Fruit fly (Drosophila melanogaster) whole organism, prepupa: ENCODE results near the gene CG32052.

Experiments
- Blimp-1 ChIP-seq: fragments of 200-800 bp; sonication (Bioruptor generic); optimal IDR thresholded peaks from 3 replicates; lab custom pipeline; 2017; ENCODE audit warnings: missing biosample characterization, missing genetic modification characterization, mild to moderate bottlenecking, moderate library complexity, missing genetic modification reagents
- CG11294 ChIP-seq: fragments of 200-800 bp; sonication (Bioruptor generic); IDR thresholded peaks from 2 replicates; pipeline ENCODE4 v1.3.6; 2022; ENCODE audit warnings: missing biosample characterization, missing genetic modification characterization
- CG11762 ChIP-seq: fragments of 200-800 bp; sonication (Bioruptor generic); optimal IDR thresholded peaks from 3 replicates; lab custom pipeline; 2016; ENCODE audit warnings: missing biosample characterization, missing genetic modification characterization; ENCODE audit not compliant: insufficient read depth
- CG15336 ChIP-seq: fragments of 200-800 bp; sonication (Bioruptor generic); IDR thresholded peaks from 2 replicates; pipeline ENCODE4 v1.3.6; 2022; ENCODE audit warnings: missing biosample characterization, missing genetic modification characterization
- CG1621 ChIP-seq: fragments of 200-800 bp; sonication (Bioruptor generic); optimal IDR thresholded peaks from 3 replicates; lab custom pipeline; 2018; ENCODE audit warnings: missing biosample characterization, mild to moderate bottlenecking, missing genetic modification characterization
- CG16779 ChIP-seq: fragments of 200-800 bp; sonication (Bioruptor generic); optimal IDR thresholded peaks from 3 replicates; lab custom pipeline; 2017; ENCODE audit warnings: missing biosample characterization, mild to moderate bottlenecking, missing genetic modification characterization
- CG3032 ChIP-seq: fragments of 200-800 bp; optimal IDR thresholded peaks from 2 replicates; lab custom pipeline; 2019; ENCODE audit warnings: missing biosample characterization, mild to moderate bottlenecking, missing genetic modification characterization, moderate library complexity
- CG31627 ChIP-seq: fragments of 200-800 bp; sonication (Bioruptor generic); optimal IDR thresholded peaks from 3 replicates; lab custom pipeline; 2016; ENCODE audit warnings: missing biosample characterization, missing genetic modification characterization
- CG32006 ChIP-seq: fragments of 200-800 bp; sonication (Bioruptor generic); optimal IDR thresholded peaks from 3 replicates; lab custom pipeline; 2017; ENCODE audit warnings: missing biosample characterization, mild to moderate bottlenecking, missing genetic modification characterization
- CG3919 ChIP-seq: fragments of 200-800 bp; sonication (Bioruptor generic); optimal IDR thresholded peaks from 3 replicates; lab custom pipeline; 2016; ENCODE audit warnings: missing biosample characterization, missing genetic modification characterization
- CG6163 ChIP-seq: fragments of 200-800 bp; sonication (Bioruptor generic); IDR thresholded peaks from 3 replicates; pipeline ENCODE4 v1.3.6; 2022; ENCODE audit warnings: missing biosample characterization, missing genetic modification characterization
- CG6276 ChIP-seq: fragments of 200-800 bp; sonication (Bioruptor generic); optimal IDR thresholded peaks from 2 replicates; lab custom pipeline; 2017; ENCODE audit warnings: missing biosample characterization, mild to moderate bottlenecking, missing genetic modification characterization
- CG8119 ChIP-seq: fragments of 200-800 bp; sonication (Bioruptor generic); IDR thresholded peaks from 3 replicates; pipeline ENCODE4 v1.3.6; 2022; ENCODE audit warnings: missing biosample characterization, missing genetic modification characterization
- CG8319 ChIP-seq: fragments of 200-800 bp; sonication (Bioruptor generic); optimal IDR thresholded peaks from 3 replicates; lab custom pipeline; 2016; ENCODE audit warnings: missing biosample characterization, missing genetic modification characterization
- CG8632 ChIP-seq: fragments of 200-800 bp; sonication (Bioruptor generic); optimal IDR thresholded peaks from 3 replicates; lab custom pipeline; 2016; ENCODE audit warnings: missing biosample characterization, missing genetic modification characterization
- Eip78C ChIP-seq: fragments of 200-800 bp; sonication (Bioruptor generic); peaks from one replicate; lab custom pipeline; 2016; ENCODE audit warnings: missing biosample characterization, missing genetic modification characterization
- Ets21C ChIP-seq: fragments of 200-800 bp; sonication (Bioruptor generic); optimal IDR thresholded peaks from 3 replicates; lab custom pipeline; 2016; ENCODE audit warnings: missing biosample characterization, missing genetic modification characterization
- Ets96B ChIP-seq: fragments of 200-800 bp; optimal IDR thresholded peaks from 2 replicates; lab custom pipeline; 2019; ENCODE audit warnings: missing biosample characterization, mild to moderate bottlenecking, missing genetic modification characterization, moderate library complexity
- Gug ChIP-seq: fragments of 200-800 bp; sonication (Bioruptor generic); IDR thresholded peaks from 2 replicates; pipeline ENCODE4 v1.3.6; 2022; ENCODE audit warnings: missing biosample characterization, missing genetic modification characterization
- Hr38 ChIP-seq: sonication (Bioruptor generic); optimal IDR thresholded peaks from 2 replicates; lab custom pipeline; 2016; ENCODE audit warnings: missing biosample characterization, missing genetic modification characterization
- Hr39 ChIP-seq: fragments of 200-800 bp; sonication (Bioruptor generic); optimal IDR thresholded peaks from 2 replicates; lab custom pipeline; 2016; ENCODE audit warnings: missing biosample characterization, missing genetic modification characterization
- Hr4 ChIP-seq: fragments of 200-800 bp; sonication (Bioruptor generic); optimal IDR thresholded peaks from 3 replicates; lab custom pipeline; 2016; ENCODE audit warnings: missing biosample characterization, missing genetic modification characterization
- OdsH ChIP-seq: fragments of 200-800 bp; sonication (Bioruptor generic); optimal IDR thresholded peaks from 3 replicates; lab custom pipeline; 2016; ENCODE audit warnings: missing biosample characterization, missing genetic modification characterization
- Sox14 ChIP-seq: fragments of 200-800 bp; sonication (Bioruptor generic); optimal IDR thresholded peaks from 3 replicates; lab custom pipeline; 2016; ENCODE audit warnings: missing biosample characterization, missing genetic modification characterization
- Sox15 ChIP-seq: fragments of 200-800 bp; sonication (Bioruptor generic); optimal IDR thresholded peaks from 3 replicates; lab custom pipeline; 2016; ENCODE audit warnings: missing biosample characterization, missing genetic modification characterization
- achi ChIP-seq: fragments of 200-800 bp; sonication (Bioruptor generic); optimal IDR thresholded peaks from 3 replicates; lab custom pipeline; 2016; ENCODE audit warnings: missing biosample characterization, missing genetic modification characterization
- cyc ChIP-seq: fragments of 200-800 bp; sonication (Bioruptor generic); optimal IDR thresholded peaks from 3 replicates; lab custom pipeline; 2016; ENCODE audit warnings: missing biosample characterization, missing genetic modification characterization
- dsx ChIP-seq: fragments of 200-800 bp; optimal IDR thresholded peaks from 3 replicates; lab custom pipeline; 2019; ENCODE audit warnings: missing biosample characterization, mild to moderate bottlenecking, missing genetic modification characterization, moderate library complexity; ENCODE audit not compliant: poor library complexity, severe bottlenecking
- eg ChIP-seq: fragments of 200-800 bp; sonication (Bioruptor generic); IDR thresholded peaks from 3 replicates; pipeline ENCODE4 v1.3.6; 2022; ENCODE audit warnings: missing biosample characterization, missing genetic modification characterization
- esn ChIP-seq: fragments of 200-800 bp; sonication (Bioruptor generic); optimal IDR thresholded peaks from 2 replicates; lab custom pipeline; 2016; ENCODE audit warnings: missing biosample characterization, mild to moderate bottlenecking, missing genetic modification characterization, moderate library complexity
- fkh ChIP-seq: fragments of 200-800 bp; sonication (Bioruptor generic); optimal IDR thresholded peaks from 3 replicates; lab custom pipeline; 2017; ENCODE audit warnings: missing biosample characterization, mild to moderate bottlenecking, missing genetic modification characterization, moderate library complexity
- lz ChIP-seq: fragments of 200-800 bp; sonication (Bioruptor generic); optimal IDR thresholded peaks from 3 replicates; lab custom pipeline; 2016; ENCODE audit warnings: missing biosample characterization, missing genetic modification characterization
- pdm3 ChIP-seq: fragments of 200-800 bp; sonication (Bioruptor generic); optimal IDR thresholded peaks from 3 replicates; lab custom pipeline; 2016; ENCODE audit warnings: missing biosample characterization, missing genetic modification characterization
- spab ChIP-seq: fragments of 200-800 bp; sonication (Bioruptor generic); optimal IDR thresholded peaks from 2 replicates; lab custom pipeline; 2017; ENCODE audit warnings: missing biosample characterization, mild to moderate bottlenecking, missing genetic modification characterization, missing genetic modification reagents
- ss ChIP-seq, 2 experiments: fragments of 200-800 bp; sonication (Bioruptor generic); optimal IDR thresholded peaks; 2 replicates in 1 of 2; 3 replicates in 1 of 2; lab custom pipeline; 2017 to 2018; ENCODE audit warnings: mild to moderate bottlenecking in 2 of 2, missing biosample characterization in 2 of 2, missing genetic modification characterization in 2 of 2, moderate library complexity in 1 of 2
- svp ChIP-seq: fragments of 200-800 bp; sonication (Bioruptor generic); peaks from one replicate; lab custom pipeline; 2016; ENCODE audit warnings: missing biosample characterization, missing genetic modification characterization
- topi ChIP-seq: fragments of 200-800 bp; sonication (Bioruptor generic); optimal IDR thresholded peaks from 3 replicates; lab custom pipeline; 2016; ENCODE audit warnings: missing biosample characterization, missing genetic modification characterization
- vri ChIP-seq: fragments of 200-800 bp; sonication (Bioruptor generic); optimal IDR thresholded peaks from 3 replicates; lab custom pipeline; 2016; ENCODE audit warnings: missing biosample characterization, mild to moderate bottlenecking, missing genetic modification characterization

Gene CG32052

DNA sequence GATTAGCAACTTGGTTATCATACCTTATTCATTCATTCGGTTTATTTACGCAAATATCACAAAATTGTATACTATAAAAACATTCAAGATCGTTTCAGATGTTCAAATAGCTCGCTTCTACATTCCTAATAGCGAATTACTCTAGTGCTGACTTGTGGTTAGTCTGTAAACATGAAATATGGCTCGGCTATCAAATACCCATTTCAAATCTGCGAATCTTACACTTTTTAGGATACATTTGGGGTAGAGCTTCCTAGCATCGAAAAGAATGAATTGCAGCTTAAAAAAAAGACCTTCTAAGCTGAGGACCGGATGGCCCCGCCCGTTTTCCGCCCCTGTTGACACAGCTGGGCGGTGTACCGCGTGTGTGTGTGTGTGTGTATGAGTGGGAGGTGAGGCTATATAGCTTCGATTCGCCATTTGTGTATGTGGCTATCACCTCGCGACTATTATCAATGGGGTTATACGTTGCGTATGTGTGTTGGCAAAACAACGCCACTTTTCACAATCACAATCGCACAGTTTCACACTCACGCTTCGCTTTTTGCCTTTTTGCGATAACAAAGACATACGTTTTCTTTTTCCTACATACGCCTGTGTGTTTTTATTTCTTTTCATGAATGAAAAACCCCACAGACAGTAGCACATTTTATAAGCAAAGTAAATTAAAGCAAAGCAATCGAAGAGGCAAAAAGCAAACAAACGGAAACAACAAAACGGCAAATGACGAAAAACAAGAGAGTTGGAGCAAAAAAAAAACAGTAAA, 59.9 kb downstream of the CG32052 start:
- peak; percentile 62 for TF ChIP-seq CG16779 (tag; lab: Kevin White, UChicago)
- TF ChIP-seq CG6276 (GFP tag; lab: Kevin White, UChicago) = peak; percentile 18
- TF ChIP-seq CG32006 (GFP tag; lab: Kevin White, UChicago) = no peak
- TF ChIP-seq fkh (GFP tag; lab: Kevin White, UChicago) = peak; percentile 68
- peak; percentile 25; the same call in 1 of the 3 replicates for TF ChIP-seq CG8119 (GFP tag; lab: Robert Waterston, UW)
- 0 out of 3 replicates have a peak, but pooled peaks have one; percentile 34 for TF ChIP-seq eg
- TF ChIP-seq dsx (GFP tag; lab: Kevin White, UChicago) = peak; percentile 28
- no peak for TF ChIP-seq Sox15
- peak; percentile 41 for TF ChIP-seq Ets96B (tag; lab: Kevin White, UChicago)
- TF ChIP-seq CG1621 (tag; lab: Kevin White, UChicago) = peak; percentile 12
- TF ChIP-seq CG6163 (GFP tag; lab: Robert Waterston, UW) = peak; percentile 59; the same call in 2 of the 3 replicates
- no peak for TF ChIP-seq Gug (GFP tag; lab: Robert Waterston, UW)
- peak; percentile 17 for TF ChIP-seq Eip78C
- TF ChIP-seq ss (GFP tag; optimal IDR thresholded peaks at IDR 0.05; lab: Kevin White, UChicago) = peak in 1 of 2 experiments; percentile 13
- TF ChIP-seq CG3032 (tag; lab: Kevin White, UChicago) = peak; percentile 22
- TF ChIP-seq Sox14 (GFP tag; lab: Kevin White, UChicago) = peak; percentile 28
- no peak for TF ChIP-seq CG8632
- TF ChIP-seq svp (GFP tag; lab: Kevin White, UChicago) = peak; percentile 73

dm6 chr3L:9847420-9847977, 60.7 kb downstream of the CG32052 start:
- TF ChIP-seq eg = 0 out of 3 replicates have a peak, but pooled peaks have one; percentile 30
- peak; percentile 2 for TF ChIP-seq OdsH
- peak; percentile 48 for TF ChIP-seq lz (GFP tag; lab: Kevin White, UChicago)
- TF ChIP-seq CG16779 (tag; lab: Kevin White, UChicago) = no peak
- peak; percentile 35 for TF ChIP-seq Hr4 (GFP tag; lab: Kevin White, UChicago)
- no peak for TF ChIP-seq achi (GFP tag; lab: Kevin White, UChicago)
- TF ChIP-seq cyc (GFP tag; lab: Kevin White, UChicago) = peak; percentile 62
- no peak for TF ChIP-seq spab (GFP tag; lab: Kevin White, UChicago)
- TF ChIP-seq Hr39 (GFP tag; lab: Kevin White, UChicago) = peak; percentile 66
- TF ChIP-seq CG31627 = peak; percentile 48
- TF ChIP-seq CG11762 (GFP tag; lab: Kevin White, UChicago) = no peak
- no peak for TF ChIP-seq CG11294
- TF ChIP-seq CG15336 (GFP tag; lab: Robert Waterston, UW) = 0 out of 2 replicates have a peak, but pooled peaks have one; percentile 12
- TF ChIP-seq CG8319 (GFP tag; lab: Kevin White, UChicago) = no peak
- no peak for TF ChIP-seq Hr38 (GFP tag; lab: Kevin White, UChicago)
- TF ChIP-seq Ets21C (GFP tag; lab: Kevin White, UChicago) = peak; percentile 22
- peak; percentile 47 for TF ChIP-seq svp (GFP tag; lab: Kevin White, UChicago)
- TF ChIP-seq Eip78C = peak; percentile 69
- peak; percentile 4 for TF ChIP-seq CG3919
- TF ChIP-seq pdm3 (GFP tag; lab: Kevin White, UChicago) = no peak
- peak; percentile 58 for TF ChIP-seq esn (GFP tag; lab: Kevin White, UChicago)
- TF ChIP-seq Blimp-1 (GFP tag; lab: Kevin White, UChicago) = peak; percentile 12
- peak; percentile 41 for TF ChIP-seq topi (GFP tag; lab: Kevin White, UChicago)
- TF ChIP-seq vri (GFP tag; lab: Kevin White, UChicago) = peak; percentile 86
- TF ChIP-seq, all 60 proteins: peak for 16
